Fruit fly (Drosophila melanogaster): Measurements from ENCODE around the gene CG31342.

CG31342 gene

DNA sequence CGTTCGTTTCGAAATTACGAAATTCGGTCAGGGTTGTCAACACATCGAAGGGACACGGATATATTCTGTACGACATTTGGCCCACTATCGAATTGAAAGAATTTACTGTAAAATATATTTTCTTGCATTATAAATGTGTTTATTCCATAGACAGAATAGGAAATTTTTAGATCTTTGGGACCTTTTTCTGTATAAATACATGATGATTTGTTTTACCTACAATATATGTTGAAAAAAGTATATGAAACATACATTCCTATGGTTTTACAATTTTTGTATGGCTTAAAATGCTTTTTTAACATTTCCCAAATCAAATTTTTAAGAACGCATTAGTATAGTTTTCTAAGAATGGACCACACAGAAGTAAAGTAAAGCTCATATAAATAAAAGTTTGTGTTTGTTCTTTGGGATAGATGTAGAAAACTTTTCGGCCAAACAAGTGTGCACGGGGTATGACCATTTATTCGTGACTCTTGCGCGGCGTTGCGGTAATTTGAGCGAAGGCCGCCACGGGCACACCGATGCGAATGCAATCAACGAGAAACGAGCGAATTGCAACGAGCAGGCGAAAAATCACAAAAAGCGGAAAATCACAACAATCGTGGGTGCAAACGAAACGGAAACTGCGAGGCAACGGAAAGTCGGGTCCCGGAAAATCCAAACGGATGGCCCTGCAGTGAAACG is 11.9 kb downstream of the CG31342 start, which contains the start of the genes CG17327, CG44194 and CG7518 (continued):
- TF ChIP-seq Xrp1 (GFP tag; IDR thresholded peaks at IDR 0.05): no peak
- TF ChIP-seq CG6813 (GFP tag; optimal IDR thresholded peaks at IDR 0.05): no peak
- peak; percentile 54 for TF ChIP-seq dm (GFP tag; optimal IDR thresholded peaks at IDR 0.05)
- no peak for TF ChIP-seq CG8281 (tag; optimal IDR thresholded peaks at IDR 0.05)
- TF ChIP-seq caup (GFP tag; optimal IDR thresholded peaks at IDR 0.05; ENCODE audit: severe bottlenecking): no peak
- peak; percentile 42 for TF ChIP-seq CG15514 (GFP tag; optimal IDR thresholded peaks at IDR 0.05)
- no peak for TF ChIP-seq org-1 (GFP tag; optimal IDR thresholded peaks at IDR 0.05)
- no peak for TF ChIP-seq Atf3 (GFP tag; optimal IDR thresholded peaks at IDR 0.05)
- TF ChIP-seq Myb (GFP tag; optimal IDR thresholded peaks at IDR 0.05): peak; percentile 41
- no peak for TF ChIP-seq CG31388 (GFP tag; optimal IDR thresholded peaks at IDR 0.05)
- TF ChIP-seq CG18764 (GFP tag; optimal IDR thresholded peaks at IDR 0.05): no peak
- TF ChIP-seq ci (GFP tag; IDR thresholded peaks at IDR 0.05): no peak
- no peak for TF ChIP-seq run (tag; optimal IDR thresholded peaks at IDR 0.05)
- peak; percentile 39 for TF ChIP-seq bab2 (GFP tag; optimal IDR thresholded peaks at IDR 0.05)
- no peak for TF ChIP-seq Nf-YC (tag; optimal IDR thresholded peaks at IDR 0.05)
- TF ChIP-seq pb (GFP tag; optimal IDR thresholded peaks at IDR 0.05): no peak
- peak; percentile 35 to 39 for TF ChIP-seq dpn (GFP tag; optimal IDR thresholded peaks at IDR 0.05)
- TF ChIP-seq lov (optimal IDR thresholded peaks at IDR 0.05): no peak
- TF ChIP-seq lov (GFP tag; IDR thresholded peaks at IDR 0.05): no peak
- TF ChIP-seq vnd (GFP tag; IDR thresholded peaks at IDR 0.05; ENCODE audit: partially characterized antibody): no peak
- no peak for TF ChIP-seq ab (GFP tag; optimal IDR thresholded peaks at IDR 0.05)
- TF ChIP-seq Oaz (GFP tag; IDR thresholded peaks at IDR 0.05): no peak
- peak; percentile 29; the same call in 1 of the 2 replicates for TF ChIP-seq Rfx (GFP tag; IDR thresholded peaks at IDR 0.05)
- 0 out of 2 replicates have a peak, but pooled peaks have one; percentile 12 for TF ChIP-seq CG32532 (GFP tag; IDR thresholded peaks at IDR 0.05)
- TF ChIP-seq Opbp (GFP tag; IDR thresholded peaks at IDR 0.05; ENCODE audit: partially characterized antibody): peak; percentile 47; the same call in 1 of the 3 replicates
- TF ChIP-seq CG34224 (GFP tag; IDR thresholded peaks at IDR 0.05; ENCODE audit: partially characterized antibody): peak; percentile 10; the same call in 1 of the 3 replicates
- TF ChIP-seq CG13123 (GFP tag; optimal IDR thresholded peaks at IDR 0.05): no peak
- peak; percentile 62 for TF ChIP-seq Ets97D (GFP tag; optimal IDR thresholded peaks at IDR 0.05)
- TF ChIP-seq dysf (GFP tag; IDR thresholded peaks at IDR 0.05): no peak
- TF ChIP-seq CG3726 (GFP tag; IDR thresholded peaks at IDR 0.05): no peak
- no peak for TF ChIP-seq CG12236 (GFP tag; optimal IDR thresholded peaks at IDR 0.05)
- TF ChIP-seq CG16779 (GFP tag; IDR thresholded peaks at IDR 0.05): no peak
- peak; percentile 73 for TF ChIP-seq pzg (GFP tag; optimal IDR thresholded peaks at IDR 0.05)
- TF ChIP-seq MBD-R2 (GFP tag; IDR thresholded peaks at IDR 0.05): peak; percentile 59
- no peak for TF ChIP-seq mirr (GFP tag; optimal IDR thresholded peaks at IDR 0.05)
- TF ChIP-seq twi (tag; optimal IDR thresholded peaks at IDR 0.05): no peak
- TF ChIP-seq jing (GFP tag; optimal IDR thresholded peaks at IDR 0.05): no peak
- peak; percentile 57 for TF ChIP-seq NFAT (GFP tag; IDR thresholded peaks at IDR 0.05)
- no peak for TF ChIP-seq Dip2 (GFP tag; IDR thresholded peaks at IDR 0.05)
- no peak for TF ChIP-seq otp (GFP tag; IDR thresholded peaks at IDR 0.05)
- no peak for TF ChIP-seq gcm2 (GFP tag; optimal IDR thresholded peaks at IDR 0.05)
- TF ChIP-seq CG11093 (GFP tag; IDR thresholded peaks at IDR 0.05): no peak
- TF ChIP-seq CG6254 (GFP tag; optimal IDR thresholded peaks at IDR 0.05): no peak
- TF ChIP-seq CG6272 (GFP tag; IDR thresholded peaks at IDR 0.05): no peak; the same call in 1 of the 2 replicates
- peak; percentile 11 for TF ChIP-seq fru (optimal IDR thresholded peaks at IDR 0.05)
- TF ChIP-seq gsb-n (tag; optimal IDR thresholded peaks at IDR 0.05): no peak
- TF ChIP-seq Lim3 (GFP tag; IDR thresholded peaks at IDR 0.05): no peak
- TF ChIP-seq pnt (GFP tag; optimal IDR thresholded peaks at IDR 0.05): no peak
- peak; percentile 40 for TF ChIP-seq Camta (GFP tag; optimal IDR thresholded peaks at IDR 0.05)
- TF ChIP-seq pita (GFP tag; optimal IDR thresholded peaks at IDR 0.05): no peak
- no peak for TF ChIP-seq zfh2 (GFP tag; optimal IDR thresholded peaks at IDR 0.05)
- no peak for TF ChIP-seq Lpt (GFP tag; optimal IDR thresholded peaks at IDR 0.05)
